Fruit fly (Drosophila melanogaster): ENCODE measurements around the gene CG43153.

Gene CG43153

dm6 chr2L:11522676-11523075, at the start of gene CG43153:
CG43153 (minus strand) TSS chr2L:11522776.
- no peak for TF ChIP-seq CG8478 (optimal IDR thresholded peaks at IDR 0.05)
- no peak for TF ChIP-seq CTCF (optimal IDR thresholded peaks at IDR 0.05)

- TF ChIP-seq CTCF (optimal IDR thresholded peaks at IDR 0.05) (no peak), CG8478 (optimal IDR thresholded peaks at IDR 0.05) (no peak)
These were observed 31.2 kb upstream of the CG43153 start for dm6 chr2L:11553825-11554224.

- no peak for TF ChIP-seq CG8478 (optimal IDR thresholded peaks at IDR 0.05)
- no peak for TF ChIP-seq CTCF (optimal IDR thresholded peaks at IDR 0.05)
These were observed 13.3 kb upstream of the CG43153 start, which contains the start of gene CG43438 for dm6 chr2L:11535845-11536244. CG43438 (plus strand) TSS chr2L:11536145.

- TF ChIP-seq CTCF (optimal IDR thresholded peaks at IDR 0.05) (no peak), CG8478 (optimal IDR thresholded peaks at IDR 0.05) (no peak)
These were observed 8.9 kb upstream of the CG43153 start, which contains the start of gene CG34162 for dm6 chr2L:11531520-11531919. CG34162 (plus strand) TSS chr2L:11531820.

- no peak for TF ChIP-seq CG8478 (optimal IDR thresholded peaks at IDR 0.05)
- no peak for TF ChIP-seq CTCF (optimal IDR thresholded peaks at IDR 0.05)
These were observed 8.4 kb upstream of the CG43153 start, which contains the start of gene CG31706 for dm6 chr2L:11530952-11531351. CG31706 (minus strand) TSS chr2L:11531052.

- TF ChIP-seq CG8478 (optimal IDR thresholded peaks at IDR 0.05) (no peak), CTCF (optimal IDR thresholded peaks at IDR 0.05) (no peak)
These were observed 5.6 kb upstream of the CG43153 start, which contains the start of gene CG31705 for dm6 chr2L:11528129-11528589. CG31705 (minus strand) TSS chr2L:11528205.

dm6 chr2L:11521185-11521584, 1.4 kb downstream of the CG43153 start, which contains the start of gene CG14930:
CG14930 (minus strand) TSS chr2L:11521285.
- TF ChIP-seq CTCF (optimal IDR thresholded peaks at IDR 0.05) (no peak), CG8478 (optimal IDR thresholded peaks at IDR 0.05) (no peak)

- TF ChIP-seq CTCF (optimal IDR thresholded peaks at IDR 0.05) (no peak), CG8478 (optimal IDR thresholded peaks at IDR 0.05) (no peak)
These were observed 3.0 kb downstream of the CG43153 start, which contains the start of gene CG14929 for dm6 chr2L:11519532-11519931. CG14929 (plus strand) TSS chr2L:11519832.

dm6 chr2L:11516526-11517441, 5.8 kb downstream of the CG43153 start, which contains the start of the genes Dlg5 and CG4970:
Dlg5 (minus strand) TSS chr2L:11517081.
CG4970 (plus strand) TSS chr2L:11517391.
- TF ChIP-seq CTCF (optimal IDR thresholded peaks at IDR 0.05), result peak; percentile 77 to 84
- TF ChIP-seq CG8478 (optimal IDR thresholded peaks at IDR 0.05), result no peak

dm6 chr2L:11504896-11505569, 17.5 kb downstream of the CG43153 start:
- TF ChIP-seq CTCF (optimal IDR thresholded peaks at IDR 0.05) (no peak), CG8478 (optimal IDR thresholded peaks at IDR 0.05) (no peak)

dm6 chr2L:11502698-11503097, 19.9 kb downstream of the CG43153 start:
- TF ChIP-seq CG8478 (optimal IDR thresholded peaks at IDR 0.05), result no peak
- TF ChIP-seq CTCF (optimal IDR thresholded peaks at IDR 0.05), result no peak

dm6 chr2L:11501427-11501968, 21.1 kb downstream of the CG43153 start, which contains the start of gene spz4:
spz4 (plus strand) TSS chr2L:11501715.
- no peak for TF ChIP-seq CG8478 (optimal IDR thresholded peaks at IDR 0.05)

- no peak for TF ChIP-seq CG8478 (optimal IDR thresholded peaks at IDR 0.05)
- TF ChIP-seq CTCF (optimal IDR thresholded peaks at IDR 0.05), result no peak
These were observed 21.9 kb downstream of the CG43153 start for dm6 chr2L:11500649-11501048.

dm6 chr2L:11498839-11499238, 23.7 kb downstream of the CG43153 start, which contains the start of gene Cog8:
Cog8 (minus strand) TSS chr2L:11498948.
- TF ChIP-seq CG8478 (optimal IDR thresholded peaks at IDR 0.05), result no peak
- TF ChIP-seq CTCF (optimal IDR thresholded peaks at IDR 0.05), result peak in 1 of 2 experiments; percentile 5

- TF ChIP-seq CTCF (optimal IDR thresholded peaks at IDR 0.05) (peak; percentile 66 to 70), CG8478 (optimal IDR thresholded peaks at IDR 0.05) (no peak)
These were observed 28.6 kb downstream of the CG43153 start for dm6 chr2L:11493933-11494332.
